Worm (Caenorhabditis elegans): ENCODE measurements around the gene F49C12.7.

- TF ChIP-seq egl-27 (tag; optimal IDR thresholded peaks at IDR 0.05): no peak
- TF ChIP-seq nhr-11 (tag; optimal IDR thresholded peaks at IDR 0.05): no peak
These were observed 51.0 kb downstream of the F49C12.7 start, which contains the start of gene col-120 for ce11 chrIV:9261687-9262086.
